Worm (Caenorhabditis elegans) whole organism, late embryonic: ENCODE measurements around the gene F58E6.4.
A peak's percentile ranks its signal among the peaks of the same experiment; 100 is the strongest.

Experiments
- C38D4.7 ChIP-seq: fragments of 200-800 bp; sonication (Bioruptor generic); optimal IDR thresholded peaks from 2 replicates; lab custom pipeline; 2018; ENCODE audit warnings: mild to moderate bottlenecking, missing genetic modification characterization, moderate library complexity, missing compliant biosample characterization
- T23F11.4 ChIP-seq: fragments of 200-800 bp; sonication (Bioruptor generic); optimal IDR thresholded peaks from 2 replicates; lab custom pipeline; 2018; ENCODE audit warnings: mild to moderate bottlenecking, missing genetic modification characterization, missing compliant biosample characterization
- ahr-1 ChIP-seq: sonication (generic microtip); optimal IDR thresholded peaks from 2 replicates; lab custom pipeline; 2016; ENCODE audit warnings: missing genetic modification characterization, missing compliant biosample characterization
- ceh-19 ChIP-seq: fragments of 200-800 bp; sonication (Bioruptor generic); optimal IDR thresholded peaks from 2 replicates; lab custom pipeline; 2018; ENCODE audit warnings: mild to moderate bottlenecking, missing genetic modification characterization, missing compliant biosample characterization
- ceh-22 ChIP-seq: sonication (generic microtip); optimal IDR thresholded peaks from 2 replicates; lab custom pipeline; 2017; ENCODE audit warnings: missing biosample characterization, missing genetic modification characterization
- ceh-31 ChIP-seq: sonication (generic microtip); optimal IDR thresholded peaks from 2 replicates; lab custom pipeline; 2016; ENCODE audit warnings: missing genetic modification characterization, missing compliant biosample characterization
- ceh-48 ChIP-seq: sonication (generic microtip); optimal IDR thresholded peaks from 2 replicates; lab custom pipeline; 2016; ENCODE audit warnings: missing genetic modification characterization, inconsistent platforms, missing compliant biosample characterization
- ceh-9 ChIP-seq: sonication (generic microtip); optimal IDR thresholded peaks from 2 replicates; lab custom pipeline; 2016; ENCODE audit warnings: mild to moderate bottlenecking, missing genetic modification characterization, inconsistent platforms, missing compliant biosample characterization
- che-1 ChIP-seq: sonication (generic microtip); optimal IDR thresholded peaks from 2 replicates; lab custom pipeline; 2016; ENCODE audit warnings: mild to moderate bottlenecking, missing genetic modification characterization, missing compliant biosample characterization
- dmd-4 ChIP-seq: sonication (generic microtip); optimal IDR thresholded peaks from 2 replicates; lab custom pipeline; 2016; ENCODE audit warnings: borderline replicate concordance, missing genetic modification characterization, missing compliant biosample characterization
- dve-1 ChIP-seq: sonication (generic microtip); optimal IDR thresholded peaks from 2 replicates; lab custom pipeline; 2017; ENCODE audit warnings: antibody characterized with exemption, mild to moderate bottlenecking, missing genetic modification characterization, missing compliant biosample characterization
- elt-2 ChIP-seq: sonication (generic microtip); optimal IDR thresholded peaks from 2 replicates; lab custom pipeline; 2016; ENCODE audit warnings: missing genetic modification reagents, missing genetic modification characterization, missing compliant biosample characterization
- fkh-6 ChIP-seq: sonication (generic microtip); optimal IDR thresholded peaks from 2 replicates; lab custom pipeline; 2016; ENCODE audit warnings: missing genetic modification characterization, missing compliant biosample characterization
- gmeb-2 ChIP-seq: sonication (generic microtip); optimal IDR thresholded peaks from 2 replicates; lab custom pipeline; 2016; ENCODE audit warnings: missing genetic modification characterization, inconsistent platforms, missing compliant biosample characterization
- hlh-6 ChIP-seq: sonication (generic microtip); optimal IDR thresholded peaks from 2 replicates; lab custom pipeline; 2016; ENCODE audit warnings: missing genotype, missing genetic modification characterization, missing compliant biosample characterization
- hlh-8 ChIP-seq: sonication (generic microtip); optimal IDR thresholded peaks from 2 replicates; lab custom pipeline; 2016; ENCODE audit warnings: missing genotype, missing genetic modification characterization, missing compliant biosample characterization
- lim-6 ChIP-seq: sonication (generic microtip); optimal IDR thresholded peaks from 2 replicates; lab custom pipeline; 2016; ENCODE audit warnings: missing genetic modification characterization, missing compliant biosample characterization
- lin-11 ChIP-seq: fragments of 200-800 bp; sonication (Bioruptor generic); optimal IDR thresholded peaks from 2 replicates; lab custom pipeline; 2018; ENCODE audit warnings: mild to moderate bottlenecking, missing genetic modification characterization, missing compliant biosample characterization
- nfya-1 ChIP-seq: sonication (generic microtip); optimal IDR thresholded peaks from 2 replicates; lab custom pipeline; 2017; ENCODE audit warnings: missing genetic modification characterization, mild to moderate bottlenecking, missing compliant biosample characterization, antibody characterized with exemption, moderate library complexity
- nhr-232 ChIP-seq: sonication (generic microtip); optimal IDR thresholded peaks from 2 replicates; lab custom pipeline; 2016; ENCODE audit warnings: missing genetic modification characterization, missing compliant biosample characterization
- odd-2 ChIP-seq: sonication (generic microtip); optimal IDR thresholded peaks from 2 replicates; lab custom pipeline; 2017; ENCODE audit warnings: antibody characterized with exemption, mild to moderate bottlenecking, missing genetic modification characterization, missing compliant biosample characterization
- pat-9 ChIP-seq: fragments of 200-800 bp; sonication (Bioruptor generic); optimal IDR thresholded peaks from 2 replicates; lab custom pipeline; 2018; ENCODE audit warnings: mild to moderate bottlenecking, missing genetic modification characterization, moderate library complexity, missing compliant biosample characterization
- pax-1 ChIP-seq: fragments of 150-350 bp; optimal IDR thresholded peaks from 2 replicates; lab custom pipeline; 2014; ENCODE audit warnings: missing biosample characterization, missing genetic modification characterization
- pqm-1 ChIP-seq: sonication (generic microtip); optimal IDR thresholded peaks from 2 replicates; lab custom pipeline; 2016; ENCODE audit warnings: missing genetic modification characterization, missing compliant biosample characterization
- pros-1 ChIP-seq: fragments of 150-350 bp; optimal IDR thresholded peaks from 2 replicates; lab custom pipeline; 2014; ENCODE audit warnings: missing biosample characterization, missing genetic modification reagents, missing genetic modification characterization
- rnt-1 ChIP-seq: sonication (generic microtip); optimal IDR thresholded peaks from 2 replicates; lab custom pipeline; 2016; ENCODE audit warnings: missing genetic modification characterization, missing compliant biosample characterization
- sox-2 ChIP-seq: fragments of 200-800 bp; sonication (Bioruptor generic); IDR thresholded peaks from 2 replicates; pipeline ENCODE4 v1.3.6; 2022; ENCODE audit warnings: missing genetic modification reagents, missing genetic modification characterization, missing compliant biosample characterization
- sox-4 ChIP-seq: sonication (generic microtip); optimal IDR thresholded peaks from 2 replicates; lab custom pipeline; 2017; ENCODE audit warnings: mild to moderate bottlenecking, missing genetic modification characterization, inconsistent platforms, missing compliant biosample characterization
- syd-9 ChIP-seq: sonication (generic microtip); optimal IDR thresholded peaks from 2 replicates; lab custom pipeline; 2016; ENCODE audit warnings: mild to moderate bottlenecking, missing genetic modification characterization, moderate library complexity, missing compliant biosample characterization
- tbx-7 ChIP-seq: sonication (generic microtip); optimal IDR thresholded peaks from 2 replicates; lab custom pipeline; 2016; ENCODE audit warnings: missing genotype, missing genetic modification characterization, missing compliant biosample characterization
- unc-55 ChIP-seq: sonication (generic microtip); optimal IDR thresholded peaks from 2 replicates; lab custom pipeline; 2017; ENCODE audit warnings: missing biosample characterization, missing genetic modification reagents, missing genetic modification characterization
- zip-5 ChIP-seq: sonication (generic microtip); optimal IDR thresholded peaks from 2 replicates; lab custom pipeline; 2016; ENCODE audit warnings: missing genetic modification characterization, missing compliant biosample characterization

F58E6.4 gene

ce11 chrV:9777645-9778044, 27.4 kb upstream of the F58E6.4 start, which contains the start of gene smg-4:
TSS of gene smg-4 (minus strand) at chrV:9777745.
- no peak for TF ChIP-seq syd-9 (tag; lab: Kevin White, UChicago)
- no peak for TF ChIP-seq C38D4.7 (GFP tag; lab: Kevin White, UChicago)
- no peak for TF ChIP-seq sox-2 (GFP tag; lab: Robert Waterston, UW)
- no peak for TF ChIP-seq T23F11.4 (GFP tag; lab: Kevin White, UChicago)
- no peak for TF ChIP-seq rnt-1

- TF ChIP-seq tbx-7 (tag; lab: Kevin White, UChicago) (no peak), dmd-4 (tag; lab: Kevin White, UChicago) (no peak), pqm-1 (tag; lab: Kevin White, UChicago) (no peak), ceh-9 (no peak), unc-55 (no peak), ceh-48 (tag; lab: Kevin White, UChicago) (no peak), syd-9 (tag; lab: Kevin White, UChicago) (no peak), lin-11 (no peak)
- TF ChIP-seq, all 69 proteins: peak for 0
Measured at ce11 chrV:9775734-9776133, 25.5 kb upstream of the F58E6.4 start, which contains the start of gene F46B6.12. TSS of gene F46B6.12 (minus strand) at chrV:9775834.

- TF ChIP-seq che-1 (tag; lab: Kevin White, UChicago) (no peak), unc-55 (no peak), ahr-1 (tag; lab: Kevin White, UChicago) (no peak), odd-2 (tag; lab: Kevin White, UChicago) (no peak), pqm-1 (tag; lab: Kevin White, UChicago) (no peak), ceh-22 (tag; lab: Kevin White, UChicago) (no peak), tbx-7 (tag; lab: Kevin White, UChicago) (no peak), zip-5 (tag; lab: Kevin White, UChicago) (no peak), elt-2 (tag; lab: Kevin White, UChicago) (no peak), pat-9 (tag; lab: Kevin White, UChicago) (no peak)
Measured at ce11 chrV:9771970-9772369, 21.8 kb upstream of the F58E6.4 start, which contains the start of gene F46B6.2. TSS of gene F46B6.2 (plus strand) at chrV:9772285.

- no peak for TF ChIP-seq pros-1 (tag; lab: Kevin White, UChicago)
- no peak for TF ChIP-seq gmeb-2 (tag; lab: Kevin White, UChicago)
Measured at ce11 chrV:9771311-9771710, 21.1 kb upstream of the F58E6.4 start.

- TF ChIP-seq ceh-31 (tag; lab: Kevin White, UChicago) (peak; percentile 69), nhr-232 (tag; lab: Kevin White, UChicago) (no peak), odd-2 (tag; lab: Kevin White, UChicago) (no peak), nfya-1 (tag; lab: Kevin White, UChicago) (peak; percentile 33)
Measured at ce11 chrV:9768828-9769778, 18.9 kb upstream of the F58E6.4 start, which contains the start of gene unc-42. TSS of gene unc-42 (minus strand) at chrV:9769391.

- TF ChIP-seq sox-2 (GFP tag; lab: Robert Waterston, UW) (no peak), hlh-6 (tag; lab: Kevin White, UChicago) (no peak), pat-9 (tag; lab: Kevin White, UChicago) (no peak), nfya-1 (tag; lab: Kevin White, UChicago) (no peak), ceh-19 (GFP tag; lab: Kevin White, UChicago) (no peak), che-1 (tag; lab: Kevin White, UChicago) (no peak), hlh-8 (tag; lab: Kevin White, UChicago) (no peak), lim-6 (tag; lab: Kevin White, UChicago) (no peak), ceh-48 (tag; lab: Kevin White, UChicago) (no peak), nhr-232 (tag; lab: Kevin White, UChicago) (no peak), fkh-6 (tag; lab: Kevin White, UChicago) (no peak), pax-1 (tag; lab: Kevin White, UChicago) (no peak), dve-1 (no peak), elt-2 (tag; lab: Kevin White, UChicago) (no peak), sox-4 (no peak), tbx-7 (tag; lab: Kevin White, UChicago) (no peak)
Measured at ce11 chrV:9767941-9768340, 17.7 kb upstream of the F58E6.4 start.
